Worm (Caenorhabditis elegans) whole organism, late embryonic: ENCODE measurements around the gene cpg-18.

ENCODE experiments used
- ama-1 ChIP-seq: fragments of 150-350 bp; optimal IDR thresholded peaks from 2 replicates; lab custom pipeline; 2014
- ceh-19 ChIP-seq: fragments of 200-800 bp; sonication (Bioruptor generic); optimal IDR thresholded peaks from 2 replicates; lab custom pipeline; 2018; ENCODE audit warnings: mild to moderate bottlenecking, missing genetic modification characterization, missing compliant biosample characterization
- ceh-6 ChIP-seq: fragments of 200-800 bp; sonication (Bioruptor generic); optimal IDR thresholded peaks from 2 replicates; lab custom pipeline; 2018; ENCODE audit warnings: mild to moderate bottlenecking, missing genetic modification characterization, missing compliant biosample characterization
- ets-4 ChIP-seq: sonication (generic microtip); optimal IDR thresholded peaks from 2 replicates; lab custom pipeline; 2016; ENCODE audit warnings: missing genetic modification characterization, missing compliant biosample characterization
- fkh-10 ChIP-seq: fragments of 150-350 bp; optimal IDR thresholded peaks from 2 replicates; lab custom pipeline; 2014; ENCODE audit warnings: missing biosample characterization, missing genetic modification reagents, missing genetic modification characterization
- hlh-8 ChIP-seq: sonication (generic microtip); optimal IDR thresholded peaks from 2 replicates; lab custom pipeline; 2016; ENCODE audit warnings: missing genotype, missing genetic modification characterization, missing compliant biosample characterization
- lim-6 ChIP-seq: sonication (generic microtip); optimal IDR thresholded peaks from 2 replicates; lab custom pipeline; 2016; ENCODE audit warnings: missing genetic modification characterization, missing compliant biosample characterization
- lin-11 ChIP-seq: fragments of 200-800 bp; sonication (Bioruptor generic); optimal IDR thresholded peaks from 2 replicates; lab custom pipeline; 2018; ENCODE audit warnings: mild to moderate bottlenecking, missing genetic modification characterization, missing compliant biosample characterization
- nhr-11 ChIP-seq: fragments of 150-350 bp; optimal IDR thresholded peaks from 2 replicates; lab custom pipeline; 2014; ENCODE audit warnings: missing biosample characterization, missing genetic modification characterization
- nhr-232 ChIP-seq: sonication (generic microtip); optimal IDR thresholded peaks from 2 replicates; lab custom pipeline; 2016; ENCODE audit warnings: missing genetic modification characterization, missing compliant biosample characterization
- pag-3 ChIP-seq: sonication (generic microtip); optimal IDR thresholded peaks from 2 replicates; lab custom pipeline; 2016; ENCODE audit warnings: missing compliant biosample characterization, missing genetic modification characterization, borderline replicate concordance
- pat-9 ChIP-seq: fragments of 200-800 bp; sonication (Bioruptor generic); optimal IDR thresholded peaks from 2 replicates; lab custom pipeline; 2018; ENCODE audit warnings: mild to moderate bottlenecking, missing genetic modification characterization, moderate library complexity, missing compliant biosample characterization
- pha-4 ChIP-seq: fragments of 150-350 bp; optimal IDR thresholded peaks from 2 replicates; lab custom pipeline; 2018; ENCODE audit warnings: missing biosample characterization, missing genetic modification reagents, missing genetic modification characterization
- sox-4 ChIP-seq: sonication (generic microtip); optimal IDR thresholded peaks from 2 replicates; lab custom pipeline; 2017; ENCODE audit warnings: mild to moderate bottlenecking, missing genetic modification characterization, inconsistent platforms, missing compliant biosample characterization

- TF ChIP-seq fkh-10 (GFP tag; lab: Kevin White, UChicago) = no peak
- TF ChIP-seq ets-4 = no peak
- TF ChIP-seq pat-9 (tag; lab: Kevin White, UChicago) = no peak
- no peak for TF ChIP-seq lin-11 (tag; lab: Kevin White, UChicago)
- no peak for TF ChIP-seq hlh-8 (tag; lab: Kevin White, UChicago)
- no peak for TF ChIP-seq lim-6
- no peak for TF ChIP-seq sox-4
- TF ChIP-seq nhr-11 (tag; lab: Kevin White, UChicago) = no peak
- TF ChIP-seq ceh-6 (GFP tag; lab: Kevin White, UChicago) = no peak
- no peak for TF ChIP-seq ama-1 (lab: Kevin White, UChicago)
- TF ChIP-seq pha-4 (tag; lab: Kevin White, UChicago) = no peak
- TF ChIP-seq ceh-19 (GFP tag; lab: Kevin White, UChicago) = no peak
- no peak for TF ChIP-seq pag-3 (tag; lab: Kevin White, UChicago)
- TF ChIP-seq nhr-232 = no peak
These were observed 34.4 kb upstream of the cpg-18 start for ce11 chrIV:5700372-5700771.
